Worm (Caenorhabditis elegans) whole organism, mixed stage, embryonic: Measurements from ENCODE around the gene T19C4.1.

Experiments used
- bed-3 ChIP-seq: fragments of 200-800 bp; sonication (Bioruptor generic); optimal IDR thresholded peaks from 3 replicates; lab custom pipeline; 2018; ENCODE audit warnings: mild to moderate bottlenecking, missing genetic modification characterization, moderate library complexity, missing compliant biosample characterization
- blmp-1 ChIP-seq: fragments of 150-350 bp; optimal IDR thresholded peaks from 2 replicates; lab custom pipeline; 2014; ENCODE audit warnings: missing biosample characterization, missing genetic modification characterization
- ceh-39 ChIP-seq: fragments of 150-350 bp; optimal IDR thresholded peaks from 2 replicates; lab custom pipeline; 2014; ENCODE audit warnings: missing biosample characterization, missing genetic modification characterization
- ceh-43 ChIP-seq: fragments of 200-800 bp; sonication (Bioruptor generic); optimal IDR thresholded peaks from 2 replicates; lab custom pipeline; 2018; ENCODE audit warnings: mild to moderate bottlenecking, missing genetic modification characterization, moderate library complexity, missing compliant biosample characterization
- elt-1 ChIP-seq: sonication (generic microtip); optimal IDR thresholded peaks from 2 replicates; lab custom pipeline; 2017; ENCODE audit warnings: missing genetic modification characterization, mild to moderate bottlenecking, missing compliant biosample characterization, antibody characterized with exemption, moderate library complexity, borderline replicate concordance; ENCODE audit not compliant: insufficient read depth
- elt-3 ChIP-seq: fragments of 150-350 bp; optimal IDR thresholded peaks from 2 replicates; lab custom pipeline; 2014; ENCODE audit warnings: missing biosample characterization, missing genetic modification characterization
- flh-1 ChIP-seq: fragments of 200-800 bp; sonication (Bioruptor generic); optimal IDR thresholded peaks from 2 replicates; lab custom pipeline; 2018; ENCODE audit warnings: mild to moderate bottlenecking, missing genetic modification characterization, moderate library complexity, missing compliant biosample characterization
- ham-2 ChIP-seq: fragments of 200-800 bp; sonication (Bioruptor generic); optimal IDR thresholded peaks from 2 replicates; lab custom pipeline; 2018; ENCODE audit warnings: mild to moderate bottlenecking, missing genetic modification characterization, missing compliant biosample characterization
- hlh-1 ChIP-seq: fragments of 150-350 bp; optimal IDR thresholded peaks from 2 replicates; lab custom pipeline; 2014; ENCODE audit warnings: missing biosample characterization, missing genetic modification reagents, missing genetic modification characterization
- lin-13 ChIP-seq: fragments of 150-350 bp; optimal IDR thresholded peaks from 2 replicates; lab custom pipeline; 2014; ENCODE audit warnings: missing biosample characterization, missing genetic modification characterization
- lsy-2 ChIP-seq: fragments of 150-350 bp; optimal IDR thresholded peaks from 2 replicates; lab custom pipeline; 2014; ENCODE audit warnings: missing biosample characterization, missing genetic modification characterization
- mab-5 ChIP-seq: fragments of 150-350 bp; optimal IDR thresholded peaks from 2 replicates; lab custom pipeline; 2014; ENCODE audit warnings: missing biosample characterization, missing genetic modification characterization
- mep-1 ChIP-seq: fragments of 150-350 bp; optimal IDR thresholded peaks from 2 replicates; lab custom pipeline; 2017; ENCODE audit warnings: missing biosample characterization, missing genetic modification reagents, missing genetic modification characterization, inconsistent platforms
- mls-2 ChIP-seq: sonication (generic microtip); optimal IDR thresholded peaks from 2 replicates; lab custom pipeline; 2016; ENCODE audit warnings: mild to moderate bottlenecking, missing genetic modification characterization, moderate library complexity, missing compliant biosample characterization
- nhr-12 ChIP-seq: fragments of 150-350 bp; optimal IDR thresholded peaks from 2 replicates; lab custom pipeline; 2014; ENCODE audit warnings: missing biosample characterization, missing genetic modification characterization
- nhr-2 ChIP-seq: fragments of 150-350 bp; optimal IDR thresholded peaks from 2 replicates; lab custom pipeline; 2014; ENCODE audit warnings: missing biosample characterization, missing genetic modification characterization
- nhr-237 ChIP-seq: fragments of 150-350 bp; optimal IDR thresholded peaks from 2 replicates; lab custom pipeline; 2014; ENCODE audit warnings: missing biosample characterization, missing genetic modification characterization
- nhr-28 ChIP-seq: fragments of 150-350 bp; optimal IDR thresholded peaks from 2 replicates; lab custom pipeline; 2014; ENCODE audit warnings: missing biosample characterization, missing genetic modification characterization
- nhr-76 ChIP-seq: sonication (generic microtip); optimal IDR thresholded peaks from 2 replicates; lab custom pipeline; 2017; ENCODE audit warnings: missing biosample characterization, missing genetic modification characterization
- sem-2 ChIP-seq: fragments of 200-800 bp; sonication (Bioruptor generic); optimal IDR thresholded peaks from 2 replicates; lab custom pipeline; 2018; ENCODE audit warnings: mild to moderate bottlenecking, missing genetic modification characterization, missing compliant biosample characterization
- snpc-4 ChIP-seq: fragments of 150-350 bp; optimal IDR thresholded peaks from 2 replicates; lab custom pipeline; 2014; ENCODE audit warnings: missing biosample characterization, missing genetic modification characterization
- sptf-1 ChIP-seq: sonication (generic microtip); optimal IDR thresholded peaks from 2 replicates; lab custom pipeline; 2017; ENCODE audit warnings: mild to moderate bottlenecking, missing genetic modification characterization, moderate library complexity, missing compliant biosample characterization
- tbx-8 ChIP-seq: fragments of 200-800 bp; sonication (Bioruptor generic); optimal IDR thresholded peaks from 2 replicates; lab custom pipeline; 2018; ENCODE audit warnings: mild to moderate bottlenecking, missing genetic modification characterization, moderate library complexity, missing compliant biosample characterization
- unc-120 ChIP-seq: sonication (generic microtip); optimal IDR thresholded peaks from 2 replicates; lab custom pipeline; 2017; ENCODE audit warnings: missing genetic modification characterization, missing compliant biosample characterization; ENCODE audit not compliant: poor library complexity, severe bottlenecking
- unc-39 ChIP-seq: fragments of 150-350 bp; optimal IDR thresholded peaks from 2 replicates; lab custom pipeline; 2014; ENCODE audit warnings: missing biosample characterization, missing genetic modification characterization
- zip-8 ChIP-seq: fragments of 150-350 bp; optimal IDR thresholded peaks from 2 replicates; lab custom pipeline; 2014; ENCODE audit warnings: missing biosample characterization, missing genetic modification characterization
- ztf-11 ChIP-seq: fragments of 150-350 bp; optimal IDR thresholded peaks from 2 replicates; lab custom pipeline; 2014; ENCODE audit warnings: missing biosample characterization, missing genetic modification characterization

Gene T19C4.1

DNA sequence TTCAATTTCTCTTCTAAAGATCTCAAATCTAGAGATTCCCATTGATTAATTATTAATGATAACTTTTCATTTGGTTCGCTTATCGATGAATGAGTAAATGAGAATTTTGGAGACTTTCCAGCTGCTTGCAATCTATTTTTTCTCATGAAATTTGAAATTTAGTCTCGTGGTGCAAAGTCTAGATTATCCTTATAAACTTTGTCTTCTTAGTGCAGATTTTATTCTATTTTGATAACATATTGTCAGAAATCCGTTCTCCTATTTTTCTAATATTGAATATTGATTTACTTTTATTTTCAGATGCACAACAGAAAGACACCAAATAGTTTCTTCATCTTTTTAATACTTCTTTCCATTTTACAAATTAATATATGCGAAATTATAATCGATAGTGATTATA lies 41.5 kb downstream of the T19C4.1 start, which contains the start of gene lgc-49:
Gene lgc-49, plus strand, starts transcription at position 301 of the 400 bp plus-strand sequence.
- no peak for TF ChIP-seq elt-1
- TF ChIP-seq lin-13: no peak
- no peak for TF ChIP-seq elt-3 (tag; lab: Kevin White, UChicago)
- TF ChIP-seq ceh-39 (tag; lab: Kevin White, UChicago): no peak
- no peak for TF ChIP-seq zip-8 (tag; lab: Kevin White, UChicago)
- TF ChIP-seq bed-3 (GFP tag; lab: Kevin White, UChicago): no peak
- no peak for TF ChIP-seq sem-2 (GFP tag; lab: Kevin White, UChicago)
- TF ChIP-seq lsy-2 (tag; lab: Kevin White, UChicago): no peak
- no peak for TF ChIP-seq mls-2 (tag; lab: Kevin White, UChicago)
- no peak for TF ChIP-seq nhr-12 (tag; lab: Kevin White, UChicago)
- no peak for TF ChIP-seq sptf-1 (tag; lab: Kevin White, UChicago)
- no peak for TF ChIP-seq nhr-76
- TF ChIP-seq mab-5: no peak
- TF ChIP-seq ceh-43 (GFP tag; lab: Kevin White, UChicago): no peak
- no peak for TF ChIP-seq nhr-237 (tag; lab: Kevin White, UChicago)
- TF ChIP-seq, all 35 proteins: peak for 0

DNA sequence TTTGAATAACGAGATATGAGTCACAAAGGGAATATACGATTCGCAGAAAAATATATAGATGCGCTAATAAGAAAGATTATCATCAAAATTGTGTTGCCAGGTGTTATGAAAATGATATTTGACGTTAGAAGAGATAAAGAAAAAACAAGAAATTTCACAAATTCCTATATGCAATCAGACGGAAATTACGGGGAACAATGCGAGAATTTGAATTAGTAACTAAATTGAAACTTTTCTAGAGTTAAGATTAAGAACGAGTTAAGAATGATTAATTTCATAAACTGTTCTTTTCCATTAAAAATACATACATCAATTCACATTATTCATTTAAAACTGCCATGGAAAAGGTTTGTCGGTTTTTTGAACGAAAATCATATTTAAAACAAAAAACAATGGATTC lies 46.6 kb downstream of the T19C4.1 start, which contains the start of gene clc-6:
Gene clc-6, minus strand, starts transcription at position 101 of the 400 bp plus-strand sequence.
- TF ChIP-seq ceh-43 (GFP tag; lab: Kevin White, UChicago): no peak
- TF ChIP-seq sptf-1 (tag; lab: Kevin White, UChicago): no peak
- no peak for TF ChIP-seq unc-39 (tag; lab: Kevin White, UChicago)
- no peak for TF ChIP-seq mls-2 (tag; lab: Kevin White, UChicago)
- TF ChIP-seq nhr-237 (tag; lab: Kevin White, UChicago): no peak
- TF ChIP-seq ztf-11 (tag; lab: Kevin White, UChicago): no peak
- TF ChIP-seq nhr-28 (tag; lab: Kevin White, UChicago): no peak
- TF ChIP-seq elt-1: no peak
- no peak for TF ChIP-seq unc-120 (tag; lab: Kevin White, UChicago)
- no peak for TF ChIP-seq nhr-2 (tag; lab: Kevin White, UChicago)
- TF ChIP-seq, all 35 proteins: peak for 0

DNA sequence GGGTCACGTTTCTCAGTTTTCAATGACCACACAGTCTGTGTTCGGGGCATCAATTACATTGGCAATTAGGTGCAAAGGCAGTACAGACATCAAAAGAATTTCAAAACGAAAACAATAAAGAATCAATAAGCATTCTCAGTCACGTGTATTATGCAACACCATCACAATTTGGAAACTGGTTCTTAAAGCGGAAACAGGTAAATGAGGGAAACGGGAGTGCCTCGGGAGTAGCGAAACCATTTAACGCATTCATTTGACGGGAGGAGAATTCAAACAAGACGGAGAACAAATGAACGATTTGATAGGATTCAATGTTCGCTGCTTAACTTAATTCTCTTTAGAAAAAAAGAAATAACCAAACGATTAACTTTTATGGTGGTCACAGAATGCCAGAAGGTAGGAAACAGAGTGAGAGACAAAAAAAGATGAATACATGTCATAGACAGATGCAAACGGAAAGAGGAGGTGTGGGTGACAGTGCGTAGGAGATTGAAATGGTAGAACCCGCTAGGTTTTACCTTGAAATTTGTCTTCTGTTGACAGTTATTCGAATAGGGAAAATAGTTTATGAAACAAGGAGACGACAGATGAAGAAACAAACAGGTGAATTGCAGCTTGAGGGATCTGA lies 47.2 kb downstream of the T19C4.1 start:
- no peak for TF ChIP-seq tbx-8 (GFP tag; lab: Kevin White, UChicago)
- TF ChIP-seq ceh-39 (tag; lab: Kevin White, UChicago): no peak

DNA sequence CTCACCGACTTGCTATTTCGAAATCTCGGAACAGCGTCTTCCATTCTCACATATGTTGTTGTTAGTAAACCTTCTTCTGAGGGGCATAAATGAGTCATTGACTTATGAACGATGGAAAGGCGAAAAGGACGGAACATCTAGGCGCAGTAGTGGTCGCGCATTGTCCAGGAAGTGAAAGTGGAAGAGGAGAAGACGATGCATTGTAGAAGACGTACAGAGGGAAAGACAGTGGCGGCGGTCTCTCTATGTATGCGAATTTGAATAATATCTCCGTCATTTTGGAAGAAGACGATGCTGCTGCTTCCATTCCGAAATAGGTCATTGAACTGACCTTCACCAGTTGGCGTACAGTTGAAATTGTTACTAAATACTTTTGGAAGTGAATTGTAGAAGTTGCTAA lies 48.6 kb downstream of the T19C4.1 start:
- no peak for TF ChIP-seq flh-1 (GFP tag; lab: Kevin White, UChicago)
- peak; percentile 55 for TF ChIP-seq blmp-1 (tag; lab: Kevin White, UChicago)
- TF ChIP-seq, all 35 proteins: peak for 1

DNA sequence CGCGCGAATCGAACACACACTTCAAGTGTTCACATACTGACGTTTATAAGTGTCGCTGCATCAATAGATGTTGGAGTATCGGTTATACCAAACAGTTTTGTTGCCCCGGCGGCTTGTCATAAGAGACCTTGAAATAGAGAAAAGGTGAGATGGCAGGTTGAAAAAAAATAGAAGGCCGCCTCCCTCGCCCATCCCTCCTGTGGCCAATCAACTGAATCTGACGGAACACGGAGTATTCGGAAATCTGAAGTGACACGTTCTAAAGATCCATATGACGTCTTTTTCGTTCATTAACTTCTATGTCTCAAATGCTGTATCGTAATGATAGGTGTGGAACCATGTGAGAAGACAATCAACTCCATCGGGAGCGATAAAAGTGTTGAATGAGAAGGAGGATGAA lies 50.0 kb downstream of the T19C4.1 start:
- TF ChIP-seq mep-1 (tag; lab: Kevin White, UChicago) (no peak), nhr-12 (tag; lab: Kevin White, UChicago) (no peak), hlh-1 (tag; lab: Kevin White, UChicago) (no peak), blmp-1 (tag; lab: Kevin White, UChicago) (no peak), sem-2 (GFP tag; lab: Kevin White, UChicago) (no peak), unc-120 (tag; lab: Kevin White, UChicago) (no peak), ham-2 (GFP tag; lab: Kevin White, UChicago) (no peak)

DNA sequence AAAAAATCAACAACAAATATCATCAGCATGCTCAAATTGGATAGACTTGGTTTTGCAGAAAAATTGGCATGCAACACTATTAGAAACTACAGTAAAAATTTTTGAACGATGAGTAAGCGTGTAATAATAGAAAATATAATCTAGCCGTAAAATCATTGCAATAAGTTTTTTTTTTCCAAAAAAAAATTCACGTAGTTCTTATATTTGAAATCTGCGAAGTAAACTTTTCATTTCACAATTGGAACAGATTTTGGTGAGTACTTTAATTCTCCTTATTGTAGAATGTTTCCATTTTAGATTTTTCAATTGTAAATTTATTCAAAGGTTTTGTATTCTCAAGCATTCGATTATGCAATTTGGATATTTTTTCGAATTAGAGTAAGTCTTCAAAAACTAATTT lies 50.8 kb downstream of the T19C4.1 start, which contains the start of gene K10D6.3:
Gene K10D6.3, plus strand, starts transcription at position 301 of the 400 bp plus-strand sequence.
- TF ChIP-seq mep-1 (tag; lab: Kevin White, UChicago) (no peak), lin-13 (no peak), snpc-4 (tag; lab: Kevin White, UChicago) (no peak), hlh-1 (tag; lab: Kevin White, UChicago) (no peak), mab-5 (no peak)
